Fruit fly (Drosophila melanogaster): ENCODE results near the gene JMJD7.
A peak's percentile ranks its signal among the peaks of the same experiment; 100 is the strongest.

The JMJD7 gene

DNA sequence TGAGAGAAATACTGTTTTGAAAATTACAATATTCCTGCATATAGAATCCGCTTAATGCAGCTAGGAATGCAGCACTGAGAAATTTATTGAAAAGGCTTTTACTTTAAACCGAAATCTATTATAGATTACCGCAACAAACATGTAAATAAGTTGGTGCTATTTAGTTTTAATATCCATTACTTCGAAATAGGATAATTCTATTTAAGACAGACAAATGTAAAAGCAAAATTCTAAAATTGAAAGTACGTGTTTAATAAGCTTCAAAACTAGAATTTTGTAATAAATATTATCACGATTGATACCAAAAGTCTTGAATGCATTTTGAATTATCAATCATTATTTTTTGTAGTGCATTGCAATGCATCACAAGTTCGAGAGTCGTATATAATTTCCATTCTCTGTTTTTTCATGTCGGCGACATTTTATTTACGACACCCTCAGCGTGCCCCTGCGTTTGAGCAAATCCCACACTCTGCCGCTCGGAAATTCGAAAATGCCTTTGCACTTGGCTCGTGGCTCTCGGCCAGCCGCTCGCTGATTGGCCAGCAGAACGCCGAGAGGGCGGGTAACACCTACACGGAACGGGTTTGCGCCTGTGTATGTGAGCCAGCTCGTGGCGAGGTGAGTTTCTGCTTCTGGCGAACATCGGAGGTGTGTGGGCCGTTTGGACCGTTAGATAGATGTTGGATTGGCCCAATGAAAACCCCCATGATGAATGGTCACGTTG, 46.8 kb downstream of the JMJD7 start (continued):
- TF ChIP-seq seq (GFP tag; IDR thresholded peaks at IDR 0.05) = no peak
- no peak for TF ChIP-seq caup (GFP tag; optimal IDR thresholded peaks at IDR 0.05; ENCODE audit: severe bottlenecking)
- TF ChIP-seq cwo (GFP tag; optimal IDR thresholded peaks at IDR 0.05) = no peak
- no peak for TF ChIP-seq CG34224 (GFP tag; IDR thresholded peaks at IDR 0.05; ENCODE audit: partially characterized antibody)
- TF ChIP-seq CG8924 (tag; optimal IDR thresholded peaks at IDR 0.05) = peak; percentile 34
- no peak for TF ChIP-seq bbx (GFP tag; IDR thresholded peaks at IDR 0.05; ENCODE audit: partially characterized antibody)
- no peak for TF ChIP-seq CG7987 (GFP tag; optimal IDR thresholded peaks at IDR 0.05)
- no peak for TF ChIP-seq CG2120 (GFP tag; optimal IDR thresholded peaks at IDR 0.05)
- TF ChIP-seq Med (GFP tag) = peak; percentile 40
- TF ChIP-seq CG5245 (GFP tag; optimal IDR thresholded peaks at IDR 0.05) = no peak
- no peak for TF ChIP-seq NFAT (GFP tag; IDR thresholded peaks at IDR 0.05)
- TF ChIP-seq ro (GFP tag; IDR thresholded peaks at IDR 0.05) = no peak
- peak in 1 of 3 experiments; percentile 77 for TF ChIP-seq lola (GFP tag; optimal IDR thresholded peaks at IDR 0.05)
- no peak for TF ChIP-seq CG17385 (GFP tag; optimal IDR thresholded peaks at IDR 0.05)
- TF ChIP-seq CG12769 (tag; optimal IDR thresholded peaks at IDR 0.05) = no peak
- no peak for TF ChIP-seq CG9797 (GFP tag; optimal IDR thresholded peaks at IDR 0.05)
- no peak; the same call in 2 of the 3 replicates for TF ChIP-seq z (GFP tag; IDR thresholded peaks at IDR 0.05)
- TF ChIP-seq danr (GFP tag; IDR thresholded peaks at IDR 0.05) = no peak
- TF ChIP-seq pros (GFP tag; optimal IDR thresholded peaks at IDR 0.05) = no peak
- peak; percentile 10 for TF ChIP-seq jing (GFP tag; optimal IDR thresholded peaks at IDR 0.05)
- no peak for TF ChIP-seq CG4282 (GFP tag; optimal IDR thresholded peaks at IDR 0.05)
- no peak for TF ChIP-seq CG12219 (GFP tag; optimal IDR thresholded peaks at IDR 0.05)
- no peak for TF ChIP-seq CG2116 (GFP tag; optimal IDR thresholded peaks at IDR 0.05)
- TF ChIP-seq E2f1 (GFP tag; IDR thresholded peaks at IDR 0.05) = no peak
- TF ChIP-seq ranshi (GFP tag; IDR thresholded peaks at IDR 0.05) = no peak
- no peak for TF ChIP-seq CG32767 (GFP tag; IDR thresholded peaks at IDR 0.05)
- peak; percentile 47 for TF ChIP-seq CG16815 (GFP tag; optimal IDR thresholded peaks at IDR 0.05)
- TF ChIP-seq Oaz (GFP tag; IDR thresholded peaks at IDR 0.05) = no peak
- TF ChIP-seq Dip2 (GFP tag; IDR thresholded peaks at IDR 0.05) = no peak
- no peak for TF ChIP-seq CG1233 (GFP tag; optimal IDR thresholded peaks at IDR 0.05)
- no peak for TF ChIP-seq sqz (GFP tag; optimal IDR thresholded peaks at IDR 0.05)
- no peak for TF ChIP-seq tx (GFP tag; optimal IDR thresholded peaks at IDR 0.05)
- peak; percentile 2 for TF ChIP-seq zen (tag; optimal IDR thresholded peaks at IDR 0.05)
- TF ChIP-seq ems (GFP tag; optimal IDR thresholded peaks at IDR 0.05) = no peak
- no peak for TF ChIP-seq onecut (GFP tag; IDR thresholded peaks at IDR 0.05)
- TF ChIP-seq CG8388 (GFP tag; optimal IDR thresholded peaks at IDR 0.05) = peak; percentile 33
- TF ChIP-seq Jarid2 (GFP tag; optimal IDR thresholded peaks at IDR 0.05) = no peak
- TF ChIP-seq CG10462 (GFP tag; optimal IDR thresholded peaks at IDR 0.05) = no peak
- no peak for TF ChIP-seq Fer3 (tag; optimal IDR thresholded peaks at IDR 0.05)
- TF ChIP-seq CG30020 (tag; optimal IDR thresholded peaks at IDR 0.05) = no peak
- TF ChIP-seq CG32772 (GFP tag; IDR thresholded peaks at IDR 0.05) = no peak
- no peak for TF ChIP-seq dysf (GFP tag; IDR thresholded peaks at IDR 0.05)
- no peak for TF ChIP-seq CG1603 (tag; optimal IDR thresholded peaks at IDR 0.05)
- no peak for TF ChIP-seq her (GFP tag; optimal IDR thresholded peaks at IDR 0.05)
- TF ChIP-seq ken (GFP tag; IDR thresholded peaks at IDR 0.05) = no peak
- no peak for TF ChIP-seq CG18476 (GFP tag; optimal IDR thresholded peaks at IDR 0.05)
- no peak for TF ChIP-seq Dip3 (GFP tag; optimal IDR thresholded peaks at IDR 0.05)
- no peak for TF ChIP-seq Drgx (GFP tag; IDR thresholded peaks at IDR 0.05)
- no peak for TF ChIP-seq Aef1 (GFP tag; IDR thresholded peaks at IDR 0.05)
- TF ChIP-seq ewg (GFP tag; optimal IDR thresholded peaks at IDR 0.05) = no peak

All from whole organism, embryonic.